Fruit fly (Drosophila melanogaster): ENCODE results near the gene CG9338.

Gene CG9338

dm6 chr2L:20844381-20844780 lies 20.6 kb upstream of the CG9338 start (continued):
- TF ChIP-seq CG34406 (GFP tag; optimal IDR thresholded peaks at IDR 0.05) (no peak), Eip93F (GFP tag; optimal IDR thresholded peaks at IDR 0.05) (no peak), Hr4 (GFP tag; optimal IDR thresholded peaks at IDR 0.05) (peak; percentile 69), CG16779 (tag; optimal IDR thresholded peaks at IDR 0.05) (no peak), Sox15 (GFP tag; optimal IDR thresholded peaks at IDR 0.05) (no peak), Ets21C (GFP tag; optimal IDR thresholded peaks at IDR 0.05) (no peak), OdsH (GFP tag; optimal IDR thresholded peaks at IDR 0.05) (peak; percentile 25)

DNA sequence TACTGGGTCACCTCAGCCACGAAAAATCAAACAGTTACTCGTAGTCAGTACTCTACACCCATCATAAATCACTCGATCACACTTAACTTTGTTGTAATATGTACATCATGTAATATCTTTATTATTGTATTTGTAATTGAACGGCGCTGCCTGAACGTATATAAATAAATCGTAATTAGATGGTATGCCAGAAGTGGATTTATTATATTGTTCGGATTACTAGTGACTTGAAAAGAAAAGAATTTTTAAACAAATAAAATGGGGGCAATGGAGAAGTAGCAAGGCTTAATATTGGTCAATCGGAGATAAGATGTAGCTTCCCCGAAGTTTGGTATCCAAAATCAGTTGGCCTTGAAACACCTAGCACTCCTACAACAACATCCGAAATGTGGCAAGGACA lies 16.0 kb upstream of the CG9338 start, which contains the start of gene CG14402:
Gene CG14402, plus strand, starts transcription at position 301 of the 400 bp plus-strand sequence.
- TF ChIP-seq Eip78C (GFP tag) (no peak), CG7368 (GFP tag; optimal IDR thresholded peaks at IDR 0.05) (no peak), CG11762 (GFP tag; optimal IDR thresholded peaks at IDR 0.05; ENCODE audit: insufficient read depth) (no peak), CG10669 (GFP tag; optimal IDR thresholded peaks at IDR 0.05) (no peak), Hr39 (GFP tag; optimal IDR thresholded peaks at IDR 0.05) (no peak)

DNA sequence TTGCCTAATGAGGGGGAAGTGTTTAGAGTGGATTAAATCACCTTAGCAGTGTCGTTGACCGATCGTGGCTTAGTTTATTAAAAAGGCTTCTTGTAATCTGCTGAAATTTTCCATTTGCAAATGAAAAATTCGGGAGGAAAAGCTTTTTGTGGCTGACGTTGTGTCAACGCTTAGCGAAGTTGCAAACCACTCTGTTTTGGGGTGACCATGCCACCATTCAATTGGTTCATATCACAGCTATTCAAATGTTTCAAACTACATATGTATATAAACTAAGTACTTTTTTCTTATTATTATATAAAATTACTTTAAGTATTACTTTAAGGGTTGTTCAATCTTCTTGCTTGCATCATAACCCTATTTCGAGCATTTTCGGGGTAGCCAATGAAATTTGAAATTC lies 13.4 kb upstream of the CG9338 start:
- TF ChIP-seq Hr4 (GFP tag; optimal IDR thresholded peaks at IDR 0.05) (no peak), Eip78C (GFP tag) (peak; percentile 14), CG8319 (GFP tag; optimal IDR thresholded peaks at IDR 0.05) (no peak)

DNA sequence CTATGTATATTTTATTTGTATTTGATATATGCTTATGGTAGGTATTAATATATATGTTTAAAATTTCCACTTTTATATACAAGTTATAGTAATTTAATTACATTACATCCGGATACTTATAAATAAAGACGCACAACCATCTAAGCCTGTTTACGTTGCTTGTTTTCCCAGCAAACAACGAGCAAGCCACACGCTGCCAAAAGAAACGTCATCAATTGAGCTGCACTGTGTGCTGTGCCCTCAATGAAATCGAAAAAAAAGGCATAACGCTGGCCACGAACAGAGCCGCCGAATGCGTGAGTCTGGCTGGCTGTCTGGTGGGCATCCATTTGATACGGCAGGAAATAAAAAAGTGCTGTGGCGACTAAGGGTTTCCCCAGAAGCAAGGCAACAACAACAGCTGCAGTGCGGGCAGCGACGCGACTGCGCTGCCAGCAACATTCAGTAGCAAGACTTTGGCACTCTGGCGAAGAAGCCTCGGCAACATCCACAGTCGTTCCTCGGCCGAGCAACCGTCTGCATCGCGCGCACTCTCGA lies 12.9 kb upstream of the CG9338 start, which contains the start of gene twit:
Gene twit, plus strand, starts transcription at position 487 of the 537 bp plus-strand sequence.
- no peak for TF ChIP-seq CG11902 (GFP tag; optimal IDR thresholded peaks at IDR 0.05)
- no peak for TF ChIP-seq CG1621 (tag; optimal IDR thresholded peaks at IDR 0.05)
- TF ChIP-seq topi (GFP tag; optimal IDR thresholded peaks at IDR 0.05), result no peak
- no peak for TF ChIP-seq CG8319 (GFP tag; optimal IDR thresholded peaks at IDR 0.05)
- TF ChIP-seq CG11294 (GFP tag; IDR thresholded peaks at IDR 0.05), result no peak
- no peak for TF ChIP-seq esn (GFP tag; optimal IDR thresholded peaks at IDR 0.05)
- TF ChIP-seq fkh (GFP tag; optimal IDR thresholded peaks at IDR 0.05), result no peak
- TF ChIP-seq Sox15 (GFP tag; optimal IDR thresholded peaks at IDR 0.05), result no peak
- no peak for TF ChIP-seq Hr38 (GFP tag; optimal IDR thresholded peaks at IDR 0.05)
- no peak for TF ChIP-seq Met (GFP tag; optimal IDR thresholded peaks at IDR 0.05)
- TF ChIP-seq fd85E (GFP tag; optimal IDR thresholded peaks at IDR 0.05), result no peak
- no peak for TF ChIP-seq Ets21C (GFP tag; optimal IDR thresholded peaks at IDR 0.05)
- no peak for TF ChIP-seq CG31627 (GFP tag; optimal IDR thresholded peaks at IDR 0.05)

DNA sequence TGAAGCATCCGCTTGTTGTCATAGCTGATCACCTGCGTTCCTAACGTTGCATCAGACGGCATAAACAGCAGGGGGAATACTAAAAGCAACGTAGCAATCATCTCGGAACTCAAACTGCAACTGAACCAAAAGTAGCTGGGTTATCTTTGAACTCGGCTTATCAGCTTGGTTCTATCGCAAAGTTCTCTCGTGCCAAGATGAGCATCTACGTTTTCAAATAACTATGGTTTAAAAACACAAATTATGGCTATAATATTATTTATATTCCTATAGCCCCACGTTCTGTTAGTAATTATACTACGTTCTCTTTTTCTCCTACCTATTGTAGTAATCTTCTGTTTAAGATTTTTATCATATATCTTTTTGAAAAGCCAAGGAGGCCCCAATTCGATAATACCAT lies 7.2 kb upstream of the CG9338 start, which contains the start of gene CG14400:
Gene CG14400, minus strand, starts transcription at position 101 of the 400 bp plus-strand sequence.
- no peak for TF ChIP-seq CG6808 (GFP tag; optimal IDR thresholded peaks at IDR 0.05)

dm6 chr2L:20858371-20859340 lies 6.4 kb upstream of the CG9338 start, which contains the start of gene bero:
Gene bero, plus strand, starts transcription at chr2L:20858695.
- peak; percentile 7 for TF ChIP-seq fkh (GFP tag; optimal IDR thresholded peaks at IDR 0.05)
- TF ChIP-seq CG34406 (GFP tag; optimal IDR thresholded peaks at IDR 0.05), result no peak
- TF ChIP-seq Eip78C (GFP tag), result peak; percentile 49
- TF ChIP-seq topi (GFP tag; optimal IDR thresholded peaks at IDR 0.05), result no peak
- TF ChIP-seq CG9139 (GFP tag; optimal IDR thresholded peaks at IDR 0.05), result no peak
- TF ChIP-seq Sox14 (GFP tag; optimal IDR thresholded peaks at IDR 0.05), result no peak

dm6 chr2L:20867381-20867780 lies 2.4 kb downstream of the CG9338 start, which contains the start of gene CG31675:
Gene CG31675, plus strand, starts transcription at chr2L:20867755.
- TF ChIP-seq esn (GFP tag; optimal IDR thresholded peaks at IDR 0.05) (no peak), CG8632 (GFP tag; optimal IDR thresholded peaks at IDR 0.05) (no peak), topi (GFP tag; optimal IDR thresholded peaks at IDR 0.05) (no peak), eg (GFP tag; IDR thresholded peaks at IDR 0.05) (no peak), Smox (GFP tag; optimal IDR thresholded peaks at IDR 0.05) (no peak), Lpt (GFP tag; optimal IDR thresholded peaks at IDR 0.05) (no peak), Hr38 (GFP tag; optimal IDR thresholded peaks at IDR 0.05) (no peak), Gug (GFP tag; IDR thresholded peaks at IDR 0.05) (no peak), CG16779 (tag; optimal IDR thresholded peaks at IDR 0.05) (no peak), CG8119 (GFP tag; IDR thresholded peaks at IDR 0.05) (no peak), CG3032 (tag; optimal IDR thresholded peaks at IDR 0.05) (no peak), CG1621 (tag; optimal IDR thresholded peaks at IDR 0.05) (no peak), Eip93F (GFP tag; optimal IDR thresholded peaks at IDR 0.05) (no peak), CG31627 (GFP tag; optimal IDR thresholded peaks at IDR 0.05) (no peak), Blimp-1 (GFP tag; optimal IDR thresholded peaks at IDR 0.05) (no peak), CG10631 (GFP tag; optimal IDR thresholded peaks at IDR 0.05) (no peak), fkh (GFP tag; optimal IDR thresholded peaks at IDR 0.05) (no peak), Hr4 (GFP tag; optimal IDR thresholded peaks at IDR 0.05) (no peak)
